Worm (Caenorhabditis elegans) whole organism, L2 larva: ENCODE data around the gene F44A2.5.

Experiments used
- C34F6.9 ChIP-seq: fragments of 150-350 bp; optimal IDR thresholded peaks from 2 replicates; lab custom pipeline; 2014; ENCODE audit warnings: missing biosample characterization, missing genetic modification characterization
- F13H6.1 ChIP-seq: sonication (generic microtip); optimal IDR thresholded peaks from 2 replicates; lab custom pipeline; 2016; ENCODE audit warnings: missing genetic modification characterization, missing compliant biosample characterization
- Y55F3AM.14 ChIP-seq: fragments of 200-800 bp; sonication (Bioruptor generic); optimal IDR thresholded peaks from 2 replicates; lab custom pipeline; 2018; ENCODE audit warnings: mild to moderate bottlenecking, missing genetic modification characterization, missing compliant biosample characterization
- alr-1 ChIP-seq: fragments of 150-350 bp; optimal IDR thresholded peaks from 2 replicates; lab custom pipeline; 2014; ENCODE audit warnings: missing biosample characterization, missing genetic modification characterization
- ama-1 ChIP-seq: fragments of 150-350 bp; optimal IDR thresholded peaks from 2 replicates; lab custom pipeline; 2018; ENCODE audit warnings: inconsistent platforms
- ceh-16 ChIP-seq: fragments of 150-350 bp; optimal IDR thresholded peaks from 2 replicates; lab custom pipeline; 2014; ENCODE audit warnings: missing biosample characterization, missing genetic modification characterization
- crh-2 ChIP-seq: sonication (generic microtip); optimal IDR thresholded peaks from 2 replicates; lab custom pipeline; 2017; ENCODE audit warnings: missing biosample characterization, missing genetic modification characterization
- dmd-4 ChIP-seq: sonication (generic microtip); optimal IDR thresholded peaks from 2 replicates; lab custom pipeline; 2017; ENCODE audit warnings: missing biosample characterization, missing genetic modification characterization
- egl-27 ChIP-seq: sonication (generic microtip); optimal IDR thresholded peaks from 3 replicates; lab custom pipeline; 2017; ENCODE audit warnings: missing biosample characterization, missing genetic modification reagents, missing genetic modification characterization
- fos-1 ChIP-seq: fragments of 150-350 bp; optimal IDR thresholded peaks from 2 replicates; lab custom pipeline; 2014; ENCODE audit warnings: missing biosample characterization, missing genetic modification characterization
- gmeb-1 ChIP-seq: fragments of 150-350 bp; optimal IDR thresholded peaks from 2 replicates; lab custom pipeline; 2014; ENCODE audit warnings: missing biosample characterization, missing genetic modification characterization
- lin-39 ChIP-seq: fragments of 150-350 bp; optimal IDR thresholded peaks from 2 replicates; lab custom pipeline; 2014; ENCODE audit warnings: missing biosample characterization, missing genetic modification reagents, missing genetic modification characterization
- lsy-2 ChIP-seq, 2 experiments: fragments of 150-350 bp in 1 of 2; sonication (generic microtip) in 1 of 2; optimal IDR thresholded peaks; 2 replicates each; lab custom pipeline; 2014 to 2017; ENCODE audit warnings: missing biosample characterization in 2 of 2, missing genetic modification characterization in 2 of 2
- mab-5 ChIP-seq: fragments of 150-350 bp; optimal IDR thresholded peaks from 2 replicates; lab custom pipeline; 2014; ENCODE audit warnings: missing biosample characterization, missing genetic modification characterization
- nhr-10 ChIP-seq: sonication (generic microtip); optimal IDR thresholded peaks from 2 replicates; lab custom pipeline; 2017; ENCODE audit warnings: missing biosample characterization, missing genetic modification characterization
- nhr-12 ChIP-seq: fragments of 150-350 bp; optimal IDR thresholded peaks from 2 replicates; lab custom pipeline; 2014; ENCODE audit warnings: missing biosample characterization, missing genetic modification characterization
- nhr-129 ChIP-seq: fragments of 150-350 bp; optimal IDR thresholded peaks from 2 replicates; lab custom pipeline; 2014; ENCODE audit warnings: missing biosample characterization, missing genetic modification characterization
- nhr-21 ChIP-seq: fragments of 150-350 bp; optimal IDR thresholded peaks from 2 replicates; lab custom pipeline; 2014; ENCODE audit warnings: missing biosample characterization, missing genetic modification characterization
- nhr-23 ChIP-seq: fragments of 150-350 bp; optimal IDR thresholded peaks from 2 replicates; lab custom pipeline; 2014; ENCODE audit warnings: missing biosample characterization, missing genetic modification reagents, missing genetic modification characterization
- nhr-77 ChIP-seq: fragments of 150-350 bp; optimal IDR thresholded peaks from 2 replicates; lab custom pipeline; 2014; ENCODE audit warnings: missing biosample characterization, missing genetic modification characterization
- peb-1 ChIP-seq: fragments of 150-350 bp; optimal IDR thresholded peaks from 2 replicates; lab custom pipeline; 2014; ENCODE audit warnings: missing biosample characterization, missing genetic modification characterization
- sem-4 ChIP-seq: fragments of 150-350 bp; optimal IDR thresholded peaks from 2 replicates; lab custom pipeline; 2014; ENCODE audit warnings: missing biosample characterization, missing genetic modification reagents, missing genetic modification characterization
- sma-3 ChIP-seq: sonication (generic microtip); optimal IDR thresholded peaks from 2 replicates; lab custom pipeline; 2016; ENCODE audit warnings: missing genetic modification reagents, missing genetic modification characterization, missing compliant biosample characterization
- sma-9 ChIP-seq, 2 experiments: fragments of 150-350 bp in 1 of 2; sonication (generic microtip) in 1 of 2; optimal IDR thresholded peaks; 2 replicates each; lab custom pipeline; 2014 to 2016; ENCODE audit warnings: missing genetic modification characterization in 2 of 2, mild to moderate bottlenecking in 1 of 2, missing biosample characterization in 1 of 2, missing compliant biosample characterization in 1 of 2, missing genetic modification reagents in 1 of 2, moderate library complexity in 1 of 2
- zag-1 ChIP-seq: fragments of 150-350 bp; optimal IDR thresholded peaks from 2 replicates; lab custom pipeline; 2014; ENCODE audit warnings: missing biosample characterization, missing genetic modification characterization
- ztf-1 ChIP-seq: fragments of 200-800 bp; sonication (Bioruptor generic); conservative IDR thresholded peaks from 2 replicates; pipeline ENCODE4 v1.3.6; 2022; ENCODE audit warnings: missing genetic modification characterization, missing compliant biosample characterization
- ztf-11 ChIP-seq: sonication (generic microtip); optimal IDR thresholded peaks from 2 replicates; lab custom pipeline; 2017; ENCODE audit warnings: missing biosample characterization, missing genetic modification characterization
- ztf-4 ChIP-seq: fragments of 150-350 bp; optimal IDR thresholded peaks from 2 replicates; lab custom pipeline; 2014; ENCODE audit warnings: missing biosample characterization, missing genetic modification characterization

Gene F44A2.5

ce11 chrV:9297332-9297731, at the start of gene F44A2.5:
TSS of gene F44A2.5 (plus strand) at chrV:9297632.
- no peak for TF ChIP-seq sem-4 (tag; lab: Kevin White, UChicago)
- TF ChIP-seq gmeb-1 (tag; lab: Kevin White, UChicago): no peak
- no peak for TF ChIP-seq nhr-21
- no peak for TF ChIP-seq egl-27 (tag; lab: Kevin White, UChicago)
- TF ChIP-seq lsy-2 (tag; optimal IDR thresholded peaks at IDR 0.05; lab: Kevin White, UChicago): no peak

- TF ChIP-seq zag-1 (no peak), ztf-4 (no peak), lin-39 (tag; lab: Kevin White, UChicago) (no peak), crh-2 (tag; lab: Kevin White, UChicago) (no peak), nhr-21 (no peak), dmd-4 (no peak), C34F6.9 (tag; lab: Kevin White, UChicago) (no peak), Y55F3AM.14 (no peak), ztf-11 (no peak), lsy-2 (tag; optimal IDR thresholded peaks at IDR 0.05; lab: Kevin White, UChicago) (no peak)
- TF ChIP-seq, all 48 proteins: peak for 0
Observed at ce11 chrV:9249206-9249605, 48.2 kb upstream of the F44A2.5 start, which contains the start of gene str-94. TSS of gene str-94 (minus strand) at chrV:9249306.

- no peak for TF ChIP-seq nhr-23 (tag; lab: Kevin White, UChicago)
Observed at ce11 chrV:9249932-9250331, 47.5 kb upstream of the F44A2.5 start, which contains the start of gene ptd-2. TSS of gene ptd-2 (plus strand) at chrV:9250232.

ce11 chrV:9254012-9254696, 43.3 kb upstream of the F44A2.5 start, which contains the start of gene F07C3.9:
TSS of gene F07C3.9 (minus strand) at chrV:9254646.
- TF ChIP-seq sma-9 (GFP tag; optimal IDR thresholded peaks at IDR 0.05; lab: Kevin White, UChicago) (peak; percentile 16), sma-9 (tag; optimal IDR thresholded peaks at IDR 0.05; lab: Kevin White, UChicago) (no peak), fos-1 (tag; lab: Kevin White, UChicago) (peak; percentile 51), alr-1 (tag; lab: Kevin White, UChicago) (no peak)

- TF ChIP-seq F13H6.1 (tag; lab: Kevin White, UChicago): peak; percentile 48
- TF ChIP-seq nhr-10 (tag; lab: Kevin White, UChicago): no peak
- peak; percentile 34 for TF ChIP-seq gmeb-1 (tag; lab: Kevin White, UChicago)
- peak; percentile 46 for TF ChIP-seq sma-9 (GFP tag; optimal IDR thresholded peaks at IDR 0.05; lab: Kevin White, UChicago)
- TF ChIP-seq sma-9 (tag; optimal IDR thresholded peaks at IDR 0.05; lab: Kevin White, UChicago): no peak
- peak; percentile 40 for TF ChIP-seq nhr-129 (tag; lab: Kevin White, UChicago)
- peak; percentile 94 for TF ChIP-seq fos-1 (tag; lab: Kevin White, UChicago)
Observed at ce11 chrV:9255480-9255879, 42.0 kb upstream of the F44A2.5 start.

- TF ChIP-seq sem-4 (tag; lab: Kevin White, UChicago) (no peak), F13H6.1 (tag; lab: Kevin White, UChicago) (no peak), alr-1 (tag; lab: Kevin White, UChicago) (no peak), ama-1 (lab: Kevin White, UChicago) (no peak), ceh-16 (tag; lab: Kevin White, UChicago) (no peak), lin-39 (tag; lab: Kevin White, UChicago) (no peak), nhr-10 (tag; lab: Kevin White, UChicago) (no peak), ztf-1 (GFP tag; lab: Robert Waterston, UW) (no peak), nhr-77 (no peak), C34F6.9 (tag; lab: Kevin White, UChicago) (no peak), Y55F3AM.14 (no peak), nhr-12 (tag; lab: Kevin White, UChicago) (no peak), peb-1 (tag; lab: Kevin White, UChicago) (no peak), mab-5 (no peak), sma-3 (GFP tag; lab: Kevin White, UChicago) (no peak), gmeb-1 (tag; lab: Kevin White, UChicago) (no peak), nhr-23 (tag; lab: Kevin White, UChicago) (no peak)
Observed at ce11 chrV:9257467-9257866, 40.0 kb upstream of the F44A2.5 start, which contains the start of gene F07C3.16. TSS of gene F07C3.16 (minus strand) at chrV:9257567.
